Worm (Caenorhabditis elegans): ENCODE measurements around the gene F14H8.2.

Gene F14H8.2

ce11 chrV:14979937-14980336 lies 40.2 kb downstream of the F14H8.2 start, which contains the start of gene xbx-1 (continued):
- no peak for TF ChIP-seq nhr-25 (tag; optimal IDR thresholded peaks at IDR 0.05; ENCODE audit: borderline replicate concordance, insufficient read depth)
- TF ChIP-seq duxl-1 (tag; optimal IDR thresholded peaks at IDR 0.05; ENCODE audit: poor library complexity): no peak
- no peak for TF ChIP-seq mxl-2 (GFP tag; conservative IDR thresholded peaks at IDR 0.05)

DNA sequence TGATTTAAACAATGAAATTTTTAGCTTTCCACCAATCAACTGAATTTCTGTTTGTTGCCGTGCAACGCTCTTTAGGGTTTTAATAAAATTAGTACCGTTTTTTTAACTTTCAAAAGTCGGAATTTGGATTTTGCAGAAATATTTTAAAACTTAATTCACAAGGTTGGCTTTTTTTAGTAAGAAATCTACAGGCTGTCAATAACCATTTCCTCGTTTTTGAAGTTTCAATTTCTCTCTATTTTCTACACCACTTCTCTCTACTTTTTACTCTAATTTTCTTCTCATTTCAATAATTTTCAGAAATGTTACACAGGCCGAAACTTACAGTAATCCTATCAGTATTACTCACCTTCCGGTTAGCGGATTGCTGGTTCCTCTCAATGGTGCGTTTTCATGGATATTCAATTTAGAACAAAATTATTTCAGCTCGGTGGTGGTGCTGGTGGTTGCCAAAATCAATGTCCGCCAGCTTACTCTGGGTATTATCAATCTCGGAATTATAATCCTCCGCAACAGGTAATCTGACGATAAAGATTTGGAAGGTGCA lies 41.9 kb downstream of the F14H8.2 start, which contains the start of the genes grd-12 and F02D8.1:
Gene grd-12, plus strand, starts transcription at position 301 of the 547 bp plus-strand sequence.
Gene F02D8.1, minus strand, starts transcription at position 497 of the 547 bp plus-strand sequence.
- no peak for TF ChIP-seq zfp-3 (GFP tag; conservative IDR thresholded peaks at IDR 0.05)
- no peak for TF ChIP-seq ZK546.5 (tag; optimal IDR thresholded peaks at IDR 0.05)
- TF ChIP-seq F44E2.7 (GFP tag; IDR thresholded peaks at IDR 0.05): no peak
- TF ChIP-seq dmd-9 (GFP tag; IDR thresholded peaks at IDR 0.05): no peak
- no peak for TF ChIP-seq nhr-28 (tag; optimal IDR thresholded peaks at IDR 0.05)
- TF ChIP-seq attf-4 (tag; optimal IDR thresholded peaks at IDR 0.05): no peak
- TF ChIP-seq mes-2 (tag; optimal IDR thresholded peaks at IDR 0.05; ENCODE audit: poor library complexity, severe bottlenecking): no peak
- TF ChIP-seq arid-1 (GFP tag; conservative IDR thresholded peaks at IDR 0.05): no peak
- TF ChIP-seq mdt-29 (GFP tag; IDR thresholded peaks at IDR 0.05): no peak
- no peak for TF ChIP-seq saeg-2 (GFP tag; IDR thresholded peaks at IDR 0.05)
- TF ChIP-seq mep-1 (tag; optimal IDR thresholded peaks at IDR 0.05): no peak
- TF ChIP-seq lin-29 (GFP tag; IDR thresholded peaks at IDR 0.05): no peak
- no peak for TF ChIP-seq madf-5 (GFP tag; IDR thresholded peaks at IDR 0.05)
- TF ChIP-seq dve-1 (tag; optimal IDR thresholded peaks at IDR 0.05; ENCODE audit: insufficient read depth): no peak
- TF ChIP-seq nhr-10 (tag; optimal IDR thresholded peaks at IDR 0.05): no peak
- no peak for TF ChIP-seq lin-1 (GFP tag; IDR thresholded peaks at IDR 0.05)
- no peak for TF ChIP-seq zag-1 (tag; optimal IDR thresholded peaks at IDR 0.05)
- no peak for TF ChIP-seq php-3 (GFP tag; IDR thresholded peaks at IDR 0.05)
- TF ChIP-seq ama-1 (optimal IDR thresholded peaks at IDR 0.05): no peak
- no peak for TF ChIP-seq nhr-237 (tag; optimal IDR thresholded peaks at IDR 0.05)

- no peak for TF ChIP-seq unc-62 (GFP tag; optimal IDR thresholded peaks at IDR 0.05 in 1 of 2)
- no peak for TF ChIP-seq unc-62 (tag; optimal IDR thresholded peaks at IDR 0.05)
- no peak for TF ChIP-seq nhr-28 (tag; optimal IDR thresholded peaks at IDR 0.05)
- no peak for TF ChIP-seq nhr-237 (tag; optimal IDR thresholded peaks at IDR 0.05)
- TF ChIP-seq unc-39 (tag; optimal IDR thresholded peaks at IDR 0.05): no peak
- no peak for TF ChIP-seq duxl-1 (tag; optimal IDR thresholded peaks at IDR 0.05; ENCODE audit: poor library complexity)
- TF ChIP-seq snpc-4 (tag; optimal IDR thresholded peaks at IDR 0.05): no peak
- no peak for TF ChIP-seq zip-11 (GFP tag; IDR thresholded peaks at IDR 0.05)
- TF ChIP-seq lim-7 (GFP tag; IDR thresholded peaks at IDR 0.05): no peak
- no peak for TF ChIP-seq nhr-41 (GFP tag; IDR thresholded peaks at IDR 0.05)
These were observed 49.0 kb downstream of the F14H8.2 start, which contains the start of gene nlp-59 for ce11 chrV:14971136-14971535. TSS of gene nlp-59 (plus strand) at chrV:14971436.
